Worm (Caenorhabditis elegans) whole organism, early embryonic: ENCODE data around the gene sqv-8.

Source experiments
- B0310.2 ChIP-seq: sonication (generic microtip); optimal IDR thresholded peaks from 2 replicates; lab custom pipeline; 2016; ENCODE audit warnings: mild to moderate bottlenecking, missing genetic modification characterization, missing compliant biosample characterization
- aly-1 ChIP-seq: sonication (generic microtip); optimal IDR thresholded peaks from 2 replicates; lab custom pipeline; 2016; ENCODE audit warnings: missing genetic modification characterization, missing compliant biosample characterization
- ets-7 ChIP-seq: sonication (generic microtip); optimal IDR thresholded peaks from 2 replicates; lab custom pipeline; 2016; ENCODE audit warnings: missing genotype, missing genetic modification characterization, missing compliant biosample characterization
- flt-1 ChIP-seq: fragments of 200-800 bp; sonication (Bioruptor generic); IDR thresholded peaks from 2 replicates; pipeline ENCODE4 v1.3.6; 2022; ENCODE audit warnings: missing genetic modification characterization, missing compliant biosample characterization
- hmbx-1 ChIP-seq: sonication (generic microtip); optimal IDR thresholded peaks from 2 replicates; lab custom pipeline; 2016; ENCODE audit warnings: mild to moderate bottlenecking, missing genetic modification characterization, missing compliant biosample characterization
- hnd-1 ChIP-seq: sonication (generic microtip); optimal IDR thresholded peaks from 2 replicates; lab custom pipeline; 2016; ENCODE audit warnings: missing genetic modification characterization, missing compliant biosample characterization
- scrt-1 ChIP-seq: fragments of 200-800 bp; sonication (Bioruptor generic); IDR thresholded peaks from 2 replicates; pipeline ENCODE4 v1.3.6; 2022; ENCODE audit warnings: missing genetic modification characterization, missing compliant biosample characterization
- sea-1 ChIP-seq: fragments of 200-800 bp; sonication (Bioruptor generic); conservative IDR thresholded peaks from 2 replicates; pipeline ENCODE4 v1.3.6; 2022; ENCODE audit warnings: missing genetic modification characterization, missing compliant biosample characterization
- tbx-11 ChIP-seq: fragments of 200-800 bp; sonication (Bioruptor generic); IDR thresholded peaks from 2 replicates; pipeline ENCODE4 v1.3.6; 2022; ENCODE audit warnings: missing genetic modification characterization, missing compliant biosample characterization

sqv-8 gene

ce11 chrII:9691839-9692238 lies 45.1 kb downstream of the sqv-8 start, which contains the start of gene nlp-11:
Gene nlp-11, minus strand, starts transcription at chrII:9691939.
- TF ChIP-seq B0310.2 (tag; lab: Kevin White, UChicago) (no peak), tbx-11 (no peak)

ce11 chrII:9695942-9696341 lies 49.2 kb downstream of the sqv-8 start:
- TF ChIP-seq ets-7 (tag; lab: Kevin White, UChicago) (no peak), hmbx-1 (tag; lab: Kevin White, UChicago) (no peak), aly-1 (tag; lab: Kevin White, UChicago) (no peak), scrt-1 (GFP tag; lab: Robert Waterston, UW) (no peak), hnd-1 (tag; lab: Kevin White, UChicago) (no peak), flt-1 (GFP tag; lab: Robert Waterston, UW) (no peak), B0310.2 (tag; lab: Kevin White, UChicago) (no peak), sea-1 (GFP tag; lab: Robert Waterston, UW) (no peak)
